Fruit fly (Drosophila melanogaster) Kc167 (cell line): ENCODE data around the gene CG3036.

ENCODE experiments used
- Myc ChIP-seq: fragments of >200 bp; optimal IDR thresholded peaks from 2 replicates; lab custom pipeline; 2017; ENCODE audit warnings: missing external identifiers
- Sin3A ChIP-seq: fragments of >200 bp; optimal IDR thresholded peaks from 2 replicates; lab custom pipeline; 2018; ENCODE audit warnings: missing external identifiers
- h ChIP-seq: fragments of >200 bp; optimal IDR thresholded peaks from 3 replicates; lab custom pipeline; 2018; ENCODE audit warnings: missing external identifiers
- insv ChIP-seq: fragments of >200 bp; optimal IDR thresholded peaks from 3 replicates; lab custom pipeline; 2018; ENCODE audit warnings: missing external identifiers
- psq ChIP-seq: fragments of >200 bp; optimal IDR thresholded peaks from 2 replicates; lab custom pipeline; 2017; ENCODE audit warnings: missing external identifiers
- ttk ChIP-seq: sonication (Bioruptor generic); optimal IDR thresholded peaks from 2 replicates; lab custom pipeline; 2017; ENCODE audit warnings: missing external identifiers

CG3036 gene

DNA sequence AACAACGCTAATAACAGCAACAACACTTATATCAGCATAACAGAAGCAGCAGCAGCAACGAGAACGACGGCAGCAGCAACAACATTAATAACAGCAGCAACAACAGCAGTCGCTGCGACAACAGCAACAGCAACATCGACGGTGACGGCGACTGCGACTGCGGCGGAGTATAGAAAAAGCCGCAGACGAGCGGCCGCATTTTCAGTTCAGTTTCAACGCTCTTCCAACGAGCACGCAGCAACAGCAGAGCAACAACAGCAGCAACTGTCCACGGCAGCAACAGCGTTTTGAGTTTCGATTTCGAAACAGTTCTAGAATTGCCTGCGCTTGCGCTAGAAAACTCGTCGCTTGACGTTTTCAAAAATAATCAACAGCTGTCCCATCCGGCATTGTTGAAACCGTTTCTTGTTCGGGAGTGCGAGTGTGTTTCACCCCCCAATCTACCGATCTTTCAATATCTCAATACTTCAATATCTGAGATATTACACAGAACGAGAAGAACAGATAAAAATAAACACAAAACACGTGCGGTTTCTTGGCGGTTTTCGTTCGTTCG is at the start of gene CG3036:
Gene CG3036 (plus strand): TSS at position 199 of the 556 bp plus-strand sequence.
- TF ChIP-seq Myc = no peak
- no peak for TF ChIP-seq h (lab: Kevin White, UChicago)
- TF ChIP-seq Sin3A = no peak
- TF ChIP-seq insv = no peak
- TF ChIP-seq psq = no peak
- TF ChIP-seq ttk (lab: Kevin White, UChicago) = no peak

DNA sequence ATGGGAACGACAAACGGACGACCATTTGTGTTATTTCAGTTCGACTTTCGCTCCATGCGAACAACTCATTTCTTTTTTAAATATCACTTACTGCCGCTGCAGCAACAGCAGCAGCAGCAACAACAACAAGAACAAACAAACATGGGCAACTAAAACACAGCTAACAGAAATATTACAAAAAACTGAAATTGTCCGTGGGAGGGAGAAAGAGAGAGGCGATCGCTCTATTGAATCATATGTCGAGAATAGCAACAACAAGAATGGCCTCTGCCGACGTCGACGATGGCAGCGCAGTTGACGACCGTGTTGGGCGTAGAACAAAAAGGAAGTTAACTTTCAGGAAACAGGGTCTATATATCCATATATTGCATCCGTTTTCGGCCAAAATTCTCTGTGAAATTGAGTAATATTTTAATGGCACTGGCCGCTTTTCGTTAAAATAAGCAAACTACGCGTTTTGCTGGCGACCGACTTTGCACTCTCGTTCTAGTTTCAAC is 45.2 kb upstream of the CG3036 start:
- TF ChIP-seq insv (no peak), h (lab: Kevin White, UChicago) (no peak), Myc (no peak), ttk (lab: Kevin White, UChicago) (no peak), Sin3A (no peak), psq (no peak)

DNA sequence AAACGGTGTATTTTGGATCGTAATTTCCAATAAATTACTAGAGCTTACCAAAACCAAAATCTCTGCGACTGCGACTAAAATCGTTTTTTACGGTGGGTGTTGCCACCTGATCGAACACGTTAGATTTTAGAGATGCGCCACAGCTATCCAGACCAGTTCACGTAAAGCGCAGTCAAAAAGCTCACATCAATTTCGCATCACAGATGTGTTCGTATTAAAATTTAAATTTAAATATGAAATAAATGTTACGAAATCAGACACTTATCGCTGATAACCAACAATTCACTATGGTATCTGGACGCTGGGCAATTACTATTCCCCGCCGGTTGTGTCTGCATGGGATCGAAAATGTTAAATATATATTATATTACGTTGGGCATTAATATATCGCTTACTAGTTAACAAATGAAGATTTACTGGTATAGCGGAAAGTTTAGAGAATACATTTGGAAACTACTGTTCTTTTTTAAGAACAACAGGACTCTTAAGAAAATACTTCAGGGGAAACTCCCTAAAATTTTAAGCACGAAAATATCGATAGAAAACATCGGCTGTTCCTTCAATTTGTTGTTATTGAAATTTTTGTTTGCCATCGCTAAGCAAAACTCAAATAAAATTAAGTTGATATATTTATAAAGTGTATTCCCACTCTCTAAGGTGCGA is 44.6 kb upstream of the CG3036 start, which contains the start of the genes mxt and CG11927:
Gene mxt (minus strand): TSS at position 105 of the 663 bp plus-strand sequence.
Gene CG11927 (plus strand): TSS at position 576 of the 663 bp plus-strand sequence.
- TF ChIP-seq Sin3A (no peak), Myc (no peak), insv (no peak), h (lab: Kevin White, UChicago) (no peak), ttk (lab: Kevin White, UChicago) (no peak), psq (no peak)

DNA sequence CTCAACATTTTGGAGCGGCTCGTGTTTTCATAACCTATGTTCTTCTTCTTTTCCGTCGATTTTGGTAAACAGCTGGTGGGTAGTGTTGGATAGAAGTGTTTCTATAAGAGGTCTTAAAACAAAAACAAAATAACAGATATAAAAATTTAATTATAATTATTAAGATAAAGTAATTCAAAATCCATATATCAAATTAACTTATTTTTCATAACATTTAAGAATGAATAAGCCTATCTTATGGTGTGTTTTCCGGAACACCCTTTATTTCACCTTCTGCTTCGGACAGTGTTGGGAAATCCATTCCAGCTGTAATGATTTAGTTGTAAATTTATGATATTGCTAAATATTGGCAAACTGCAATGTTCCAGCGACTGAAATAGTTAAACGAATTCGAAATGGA is 41.6 kb upstream of the CG3036 start, which contains the start of the genes mRpS2 and Mon1:
Gene mRpS2 (minus strand): TSS at position 64 of the 400 bp plus-strand sequence.
Gene Mon1 (plus strand): TSS at position 286 of the 400 bp plus-strand sequence.
- no peak for TF ChIP-seq h (lab: Kevin White, UChicago)
- no peak for TF ChIP-seq Myc

DNA sequence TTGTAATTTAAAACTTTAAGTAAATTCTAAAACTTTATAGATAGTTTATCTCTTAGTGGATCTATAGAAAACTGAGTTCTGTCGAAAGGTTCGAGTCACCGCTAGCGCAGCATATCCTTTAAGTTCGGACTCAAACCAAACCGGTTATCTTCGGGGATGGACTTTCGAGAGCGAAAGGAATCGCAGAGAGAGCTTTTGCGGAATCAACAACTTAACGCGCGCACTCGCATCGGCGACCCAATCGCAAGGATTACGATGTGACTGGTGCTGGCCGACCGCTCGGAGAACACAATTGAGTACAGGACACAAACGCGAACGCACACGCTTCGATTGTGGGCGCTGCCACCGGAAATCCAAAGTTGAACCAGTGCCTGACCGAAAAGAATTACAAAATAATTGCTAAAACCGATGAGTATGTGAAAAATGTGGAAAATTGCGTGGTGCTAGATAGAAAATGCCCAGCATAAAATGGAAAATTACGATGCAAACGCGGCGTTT is 39.3 kb upstream of the CG3036 start, which contains the start of gene smog:
Gene smog (plus strand): TSS at position 260 of the 498 bp plus-strand sequence.
- no peak for TF ChIP-seq h (lab: Kevin White, UChicago)
- TF ChIP-seq Sin3A = no peak
- no peak for TF ChIP-seq psq
- no peak for TF ChIP-seq Myc
- no peak for TF ChIP-seq insv
- no peak for TF ChIP-seq ttk (lab: Kevin White, UChicago)

DNA sequence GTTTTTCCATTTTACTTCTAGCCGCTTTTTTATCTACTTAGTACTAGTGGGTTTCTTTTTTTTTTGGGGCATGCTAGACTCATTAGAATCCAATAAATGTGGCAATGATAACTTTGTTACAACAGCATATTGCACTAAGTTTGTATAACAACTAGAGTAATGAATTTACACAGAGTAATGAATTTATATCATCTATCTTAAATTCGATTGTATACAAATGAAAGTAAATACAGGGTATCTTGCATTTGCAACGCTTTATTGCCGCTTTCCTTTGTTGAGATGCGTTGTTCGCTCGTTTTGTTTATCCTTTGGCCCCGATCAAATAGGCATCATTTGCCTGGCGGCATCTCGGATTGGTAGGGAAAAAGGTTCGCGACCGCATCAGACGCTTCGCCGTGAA is 37.1 kb upstream of the CG3036 start:
- TF ChIP-seq insv (no peak), Myc (no peak), Sin3A (no peak), psq (no peak), ttk (lab: Kevin White, UChicago) (no peak), h (lab: Kevin White, UChicago) (no peak)

DNA sequence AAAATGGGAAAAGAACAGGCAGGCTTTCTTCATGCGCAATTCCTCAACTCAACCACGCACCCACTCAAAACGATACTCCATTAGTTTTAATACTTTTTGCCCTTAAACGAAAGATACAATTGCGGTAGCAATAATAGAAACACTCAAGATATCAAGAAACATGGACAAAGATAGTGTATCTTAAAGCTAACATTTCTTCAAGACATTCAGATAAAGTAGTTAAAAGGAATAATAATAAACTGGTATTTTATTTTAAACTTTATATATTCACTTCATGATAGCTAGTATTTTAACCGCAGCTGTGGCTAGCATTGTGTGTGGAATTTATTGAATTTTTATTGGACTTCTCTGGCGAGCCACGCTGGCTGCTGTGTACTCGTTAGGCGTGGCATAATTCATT is 35.8 kb upstream of the CG3036 start:
- TF ChIP-seq Sin3A = no peak
- no peak for TF ChIP-seq Myc
- no peak for TF ChIP-seq insv
- no peak for TF ChIP-seq h (lab: Kevin White, UChicago)

DNA sequence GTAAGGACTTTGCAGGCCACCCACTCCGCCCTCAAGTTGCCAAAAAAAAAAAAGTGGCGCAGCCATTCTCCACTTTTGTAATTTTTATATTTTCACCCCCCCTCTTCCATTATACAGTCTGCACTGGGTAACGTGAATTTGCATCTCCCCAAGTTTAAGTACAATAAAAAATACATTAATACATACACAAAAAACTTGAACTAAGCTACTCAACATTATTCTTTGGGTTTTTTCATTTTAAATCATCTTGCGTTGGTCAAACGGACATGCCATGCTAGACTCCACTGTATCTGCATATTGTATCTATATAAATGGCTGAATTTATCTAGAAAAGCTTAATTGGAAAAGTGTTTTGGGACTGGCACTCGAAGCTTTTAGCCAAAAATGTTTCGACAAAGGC is 30.4 kb upstream of the CG3036 start:
- TF ChIP-seq insv (no peak), ttk (lab: Kevin White, UChicago) (no peak), Myc (no peak), Sin3A (no peak), h (lab: Kevin White, UChicago) (no peak), psq (no peak)

DNA sequence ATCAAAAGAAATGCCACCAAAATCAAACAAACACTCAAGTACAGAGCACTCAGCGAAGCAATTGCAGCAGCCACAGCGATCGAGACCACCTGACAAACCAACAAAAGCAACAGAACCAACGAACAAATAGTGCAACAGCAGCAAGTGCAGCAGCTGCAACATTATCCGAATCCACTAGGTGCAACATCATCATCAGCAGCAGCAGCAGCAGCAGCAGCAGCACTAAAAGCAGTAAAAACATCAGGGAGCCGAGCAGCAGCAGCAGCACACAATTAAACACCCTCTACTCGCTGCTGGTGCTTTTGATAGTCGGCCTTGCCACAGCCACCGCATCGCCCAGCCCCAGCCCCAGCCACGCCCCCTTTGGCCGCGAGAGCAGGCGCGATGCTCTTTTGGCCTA is 26.5 kb upstream of the CG3036 start:
- TF ChIP-seq Sin3A (no peak), Myc (no peak), psq (no peak), insv (no peak), ttk (lab: Kevin White, UChicago) (no peak)

DNA sequence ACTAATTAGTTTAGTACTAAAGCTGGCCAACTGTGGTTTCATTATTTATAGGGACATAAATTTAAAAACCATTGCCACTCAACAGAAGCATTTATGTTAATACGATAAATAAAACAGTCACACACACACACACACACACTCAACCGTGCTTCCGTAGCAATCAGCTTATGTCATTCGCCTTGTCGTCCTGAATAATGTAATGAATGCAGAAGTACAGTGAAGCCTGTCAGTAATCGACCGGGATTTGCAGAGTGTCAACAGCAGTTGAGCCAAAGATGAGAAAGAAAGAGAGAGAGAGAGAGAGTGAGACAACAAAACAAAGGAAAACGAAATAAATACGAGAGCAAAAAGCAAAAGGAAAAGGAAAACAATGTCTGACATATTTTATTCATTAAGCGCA is 23.5 kb upstream of the CG3036 start:
- no peak for TF ChIP-seq ttk (lab: Kevin White, UChicago)
- no peak for TF ChIP-seq psq
- no peak for TF ChIP-seq insv
- no peak for TF ChIP-seq Myc
- no peak for TF ChIP-seq Sin3A
- no peak for TF ChIP-seq h (lab: Kevin White, UChicago)

DNA sequence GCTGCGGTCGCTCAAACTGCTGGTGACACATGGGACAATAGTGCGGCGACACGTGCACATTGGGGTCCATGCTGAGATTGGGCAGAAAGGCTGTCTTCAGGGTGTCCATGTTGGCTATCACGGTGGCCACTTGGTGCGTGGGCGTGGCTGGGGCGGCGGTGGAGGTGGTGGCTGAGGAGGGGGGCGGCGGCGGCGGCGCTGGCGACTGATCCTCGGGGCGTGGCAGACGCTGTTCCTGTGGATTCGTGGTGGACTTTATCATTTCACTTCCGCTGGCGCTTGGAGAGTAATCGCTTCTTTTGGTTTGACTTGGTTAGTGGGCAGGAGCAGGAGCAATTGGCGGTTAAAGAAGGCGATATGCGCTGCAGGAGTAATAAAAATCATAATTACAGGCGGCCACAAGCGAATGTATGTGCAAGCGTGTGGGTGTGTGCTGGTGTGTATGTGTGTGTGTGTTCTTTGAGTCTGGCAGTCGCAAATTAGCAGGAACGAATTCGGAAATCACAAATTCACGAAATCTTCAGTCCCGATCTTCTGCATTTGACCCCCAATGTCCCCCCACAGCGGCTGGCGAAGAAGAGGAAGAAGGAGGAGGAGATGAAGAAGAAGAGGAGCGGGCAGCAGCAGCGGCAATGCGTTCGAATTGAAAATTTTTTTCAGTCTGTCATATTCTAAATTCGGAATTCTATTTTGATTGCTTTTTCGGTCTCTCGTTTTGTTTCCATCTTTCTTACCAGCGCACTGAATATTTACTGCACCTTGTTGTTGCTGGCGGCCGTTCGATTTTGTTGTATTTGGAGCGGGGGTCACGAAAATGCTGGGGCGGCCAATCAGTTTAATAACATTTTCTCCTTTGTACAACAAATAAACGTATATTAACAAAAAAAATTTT is 9.5 kb upstream of the CG3036 start:
- TF ChIP-seq insv = no peak
- no peak for TF ChIP-seq h (lab: Kevin White, UChicago)
- no peak for TF ChIP-seq Sin3A
- TF ChIP-seq psq = no peak
- no peak for TF ChIP-seq ttk (lab: Kevin White, UChicago)
- TF ChIP-seq Myc = no peak

DNA sequence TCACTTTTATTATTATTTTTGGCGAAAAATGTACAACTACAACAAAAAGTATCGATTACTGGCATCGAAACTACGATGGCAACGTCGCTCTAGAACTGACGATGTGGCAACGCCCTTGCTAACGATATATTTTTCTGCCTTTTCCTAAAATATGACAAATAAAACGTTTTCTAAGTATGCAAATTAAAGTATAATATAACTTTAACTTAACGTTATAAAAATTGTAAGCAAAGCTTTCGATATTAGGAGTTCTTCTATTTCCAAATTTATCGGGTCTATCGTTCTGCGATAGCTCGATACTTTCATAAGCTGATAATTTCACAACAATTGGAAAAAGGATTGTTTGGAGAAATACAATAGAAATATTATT is 8.9 kb upstream of the CG3036 start, which contains the start of the genes Cf2 and CG3008:
Gene Cf2 (minus strand): TSS at position 85 of the 370 bp plus-strand sequence.
Gene CG3008 (plus strand): TSS at position 276 of the 370 bp plus-strand sequence.
- no peak for TF ChIP-seq Sin3A
- no peak for TF ChIP-seq psq
- TF ChIP-seq h (lab: Kevin White, UChicago) = no peak
- TF ChIP-seq ttk (lab: Kevin White, UChicago) = no peak
- TF ChIP-seq Myc = no peak
- TF ChIP-seq insv = no peak
